Worm (Caenorhabditis elegans) whole organism, early embryonic: ENCODE measurements around the gene T19D12.6.

Experiments used
- B0310.2 ChIP-seq: sonication (generic microtip); optimal IDR thresholded peaks from 2 replicates; lab custom pipeline; 2016; ENCODE audit warnings: mild to moderate bottlenecking, missing genetic modification characterization, missing compliant biosample characterization
- ama-1 ChIP-seq: fragments of 150-350 bp; optimal IDR thresholded peaks from 2 replicates; lab custom pipeline; 2014
- ceh-36 ChIP-seq: sonication (generic microtip); optimal IDR thresholded peaks from 2 replicates; lab custom pipeline; 2016; ENCODE audit warnings: missing genetic modification characterization, inconsistent platforms, missing compliant biosample characterization
- flt-1 ChIP-seq: fragments of 200-800 bp; sonication (Bioruptor generic); IDR thresholded peaks from 2 replicates; pipeline ENCODE4 v1.3.6; 2022; ENCODE audit warnings: missing genetic modification characterization, missing compliant biosample characterization
- hnd-1 ChIP-seq: sonication (generic microtip); optimal IDR thresholded peaks from 2 replicates; lab custom pipeline; 2016; ENCODE audit warnings: missing genetic modification characterization, missing compliant biosample characterization
- scrt-1 ChIP-seq: fragments of 200-800 bp; sonication (Bioruptor generic); IDR thresholded peaks from 2 replicates; pipeline ENCODE4 v1.3.6; 2022; ENCODE audit warnings: missing genetic modification characterization, missing compliant biosample characterization
- sea-1 ChIP-seq: fragments of 200-800 bp; sonication (Bioruptor generic); conservative IDR thresholded peaks from 2 replicates; pipeline ENCODE4 v1.3.6; 2022; ENCODE audit warnings: missing genetic modification characterization, missing compliant biosample characterization
- tbx-11 ChIP-seq: fragments of 200-800 bp; sonication (Bioruptor generic); IDR thresholded peaks from 2 replicates; pipeline ENCODE4 v1.3.6; 2022; ENCODE audit warnings: missing genetic modification characterization, missing compliant biosample characterization
- tbx-37 ChIP-seq: fragments of 200-800 bp; sonication (Bioruptor generic); conservative IDR thresholded peaks from 2 replicates; pipeline ENCODE4 v1.3.6; 2022; ENCODE audit warnings: missing genetic modification reagents, missing genetic modification characterization, missing compliant biosample characterization

- TF ChIP-seq hnd-1 (tag; lab: Kevin White, UChicago) (no peak), scrt-1 (GFP tag; lab: Robert Waterston, UW) (no peak), ceh-36 (tag; lab: Kevin White, UChicago) (no peak), tbx-37 (GFP tag; lab: Robert Waterston, UW) (no peak), sea-1 (GFP tag; lab: Robert Waterston, UW) (no peak), ama-1 (no peak), tbx-11 (GFP tag; lab: Robert Waterston, UW) (no peak), B0310.2 (tag; lab: Kevin White, UChicago) (no peak), flt-1 (GFP tag; lab: Robert Waterston, UW) (no peak)
Observed at ce11 chrII:6615232-6616029, 27.5 kb downstream of the T19D12.6 start.
